Fruit fly (Drosophila melanogaster) whole organism, embryonic: ENCODE measurements around the gene CG4230.

Source experiments
- Antp ChIP-seq: fragments of 200-800 bp; sonication (Bioruptor generic); optimal IDR thresholded peaks from 3 replicates; lab custom pipeline; 2016; ENCODE audit warnings: missing biosample characterization, missing genetic modification characterization
- Blimp-1 ChIP-seq: fragments of 200-800 bp; sonication (Bioruptor generic); optimal IDR thresholded peaks from 3 replicates; lab custom pipeline; 2018; ENCODE audit warnings: missing biosample characterization, missing genetic modification characterization, mild to moderate bottlenecking, moderate library complexity, missing genetic modification reagents
- Bteb2 ChIP-seq: fragments of 200-800 bp; sonication (Bioruptor generic); optimal IDR thresholded peaks from 2 replicates; lab custom pipeline; 2016; ENCODE audit warnings: missing biosample characterization, missing genetic modification characterization
- CG13296 ChIP-seq: fragments of 200-800 bp; sonication (Bioruptor generic); optimal IDR thresholded peaks from 3 replicates; lab custom pipeline; 2018; ENCODE audit warnings: missing biosample characterization, mild to moderate bottlenecking, missing genetic modification characterization
- CG14965 ChIP-seq: fragments of 200-800 bp; sonication (Bioruptor generic); optimal IDR thresholded peaks from 2 replicates; lab custom pipeline; 2016; ENCODE audit warnings: missing biosample characterization, missing genetic modification characterization, borderline replicate concordance
- CG2120 ChIP-seq: fragments of 200-800 bp; sonication (Bioruptor generic); optimal IDR thresholded peaks from 3 replicates; lab custom pipeline; 2016; ENCODE audit warnings: missing biosample characterization, missing genetic modification characterization
- CG3163 ChIP-seq: fragments of 200-800 bp; sonication (Bioruptor generic); optimal IDR thresholded peaks from 3 replicates; lab custom pipeline; 2016; ENCODE audit warnings: missing biosample characterization, missing genetic modification characterization
- CG3281 ChIP-seq: fragments of 200-800 bp; sonication (Bioruptor generic); optimal IDR thresholded peaks from 3 replicates; lab custom pipeline; 2017; ENCODE audit warnings: missing biosample characterization, mild to moderate bottlenecking, missing genetic modification characterization
- CG34422 ChIP-seq: fragments of 200-800 bp; sonication (Bioruptor generic); IDR thresholded peaks from 3 replicates; pipeline ENCODE4 v1.3.6; 2022; ENCODE audit warnings: missing biosample characterization, missing genetic modification characterization
- CG3838 ChIP-seq: fragments of 200-800 bp; sonication (Bioruptor generic); optimal IDR thresholded peaks from 3 replicates; lab custom pipeline; 2016; ENCODE audit warnings: missing biosample characterization, missing genetic modification characterization
- CG4820 ChIP-seq: fragments of 200-800 bp; sonication (Bioruptor generic); optimal IDR thresholded peaks from 3 replicates; lab custom pipeline; 2016; ENCODE audit warnings: missing biosample characterization, missing genetic modification characterization
- CG6654 ChIP-seq: fragments of 200-800 bp; sonication (Bioruptor generic); optimal IDR thresholded peaks from 2 replicates; lab custom pipeline; 2017; ENCODE audit warnings: missing biosample characterization, mild to moderate bottlenecking, missing genetic modification characterization
- CG6813 ChIP-seq: fragments of 200-800 bp; sonication (Bioruptor generic); optimal IDR thresholded peaks from 2 replicates; lab custom pipeline; 2017; ENCODE audit warnings: missing biosample characterization, missing genetic modification characterization, mild to moderate bottlenecking, moderate library complexity, missing genetic modification reagents
- CG6854 ChIP-seq: fragments of 200-800 bp; sonication (Bioruptor generic); optimal IDR thresholded peaks from 3 replicates; lab custom pipeline; 2017; ENCODE audit warnings: missing biosample characterization, mild to moderate bottlenecking, missing genetic modification characterization
- CG8765 ChIP-seq: fragments of 200-800 bp; sonication (Bioruptor generic); IDR thresholded peaks from 2 replicates; pipeline ENCODE4 v1.3.6; 2022; ENCODE audit warnings: missing biosample characterization, missing genetic modification characterization
- CG9437 ChIP-seq: fragments of 200-800 bp; sonication (Bioruptor generic); optimal IDR thresholded peaks from 2 replicates; lab custom pipeline; 2018; ENCODE audit warnings: missing biosample characterization, mild to moderate bottlenecking, missing genetic modification characterization
- Camta ChIP-seq: fragments of 200-800 bp; sonication (Bioruptor generic); optimal IDR thresholded peaks from 2 replicates; lab custom pipeline; 2016; ENCODE audit warnings: missing biosample characterization, missing genetic modification characterization
- Dek ChIP-seq: fragments of 200-800 bp; sonication (Bioruptor generic); optimal IDR thresholded peaks from 3 replicates; lab custom pipeline; 2019; ENCODE audit warnings: missing biosample characterization, mild to moderate bottlenecking, missing genetic modification characterization, moderate library complexity
- Drgx ChIP-seq: fragments of 200-800 bp; sonication (Bioruptor generic); IDR thresholded peaks from 2 replicates; pipeline ENCODE4 v1.3.6; 2022; ENCODE audit warnings: missing biosample characterization, missing genetic modification characterization
- E2f1 ChIP-seq: fragments of 200-800 bp; sonication (Bioruptor generic); IDR thresholded peaks from 2 replicates; pipeline ENCODE4 v1.3.6; 2022; ENCODE audit warnings: missing biosample characterization, missing genetic modification characterization
- Fer3 ChIP-seq: fragments of 200-800 bp; sonication (Bioruptor generic); optimal IDR thresholded peaks from 2 replicates; lab custom pipeline; 2018; ENCODE audit warnings: missing biosample characterization, mild to moderate bottlenecking, missing genetic modification characterization, moderate library complexity
- H15 ChIP-seq: fragments of 200-800 bp; sonication (Bioruptor generic); IDR thresholded peaks from 3 replicates; pipeline ENCODE4 v1.3.6; 2022; ENCODE audit warnings: missing biosample characterization, missing genetic modification characterization
- H2.0 ChIP-seq: fragments of 200-800 bp; sonication (Bioruptor generic); IDR thresholded peaks from 2 replicates; pipeline ENCODE4 v1.3.6; 2022; ENCODE audit warnings: missing biosample characterization, missing genetic modification characterization
- HLHmδ ChIP-seq: fragments of 200-800 bp; sonication (Bioruptor generic); optimal IDR thresholded peaks from 2 replicates; lab custom pipeline; 2018; ENCODE audit warnings: missing biosample characterization, mild to moderate bottlenecking, missing genetic modification characterization, moderate library complexity
- Hmx ChIP-seq: fragments of 200-800 bp; sonication (Bioruptor generic); optimal IDR thresholded peaks from 2 replicates; lab custom pipeline; 2016; ENCODE audit warnings: missing biosample characterization, missing genetic modification characterization
- Lhr ChIP-seq: fragments of 200-800 bp; sonication (Bioruptor generic); optimal IDR thresholded peaks from 3 replicates; lab custom pipeline; 2017; ENCODE audit warnings: mild to moderate bottlenecking, missing biosample characterization, missing genetic modification reagents, missing genetic modification characterization
- Lpt ChIP-seq: fragments of >200 bp; optimal IDR thresholded peaks from 2 replicates; lab custom pipeline; 2018; ENCODE audit warnings: missing biosample characterization, missing genetic modification characterization
- Meics ChIP-seq: fragments of 200-800 bp; sonication (Bioruptor generic); optimal IDR thresholded peaks from 2 replicates; lab custom pipeline; 2017; ENCODE audit warnings: missing biosample characterization, mild to moderate bottlenecking, missing genetic modification characterization
- Nf-YA ChIP-seq: fragments of 200-800 bp; sonication (Bioruptor generic); IDR thresholded peaks from 2 replicates; pipeline ENCODE4 v1.3.6; 2022; ENCODE audit warnings: missing biosample characterization, missing genetic modification characterization
- Nf-YC ChIP-seq: fragments of 200-800 bp; optimal IDR thresholded peaks from 3 replicates; lab custom pipeline; 2019; ENCODE audit warnings: missing biosample characterization, mild to moderate bottlenecking, missing genetic modification characterization, moderate library complexity
- Side ChIP-seq: fragments of 200-800 bp; sonication (Bioruptor generic); optimal IDR thresholded peaks from 2 replicates; lab custom pipeline; 2016; ENCODE audit warnings: missing biosample characterization, missing genetic modification characterization
- Six4 ChIP-seq: fragments of 200-800 bp; sonication (Bioruptor generic); optimal IDR thresholded peaks from 2 replicates; lab custom pipeline; 2016; ENCODE audit warnings: missing biosample characterization, missing genetic modification characterization
- TFAM ChIP-seq: fragments of 200-800 bp; sonication (Bioruptor generic); optimal IDR thresholded peaks from 2 replicates; lab custom pipeline; 2017; ENCODE audit warnings: missing biosample characterization, missing genetic modification characterization, inconsistent platforms
- Xbp1 ChIP-seq: fragments of 200-800 bp; sonication (Bioruptor generic); optimal IDR thresholded peaks from 3 replicates; lab custom pipeline; 2016; ENCODE audit warnings: missing biosample characterization, mild to moderate bottlenecking, missing genetic modification characterization
- ash1 ChIP-seq: fragments of 200-800 bp; sonication (Bioruptor generic); optimal IDR thresholded peaks from 2 replicates; lab custom pipeline; 2018; ENCODE audit warnings: missing biosample characterization, mild to moderate bottlenecking, missing genetic modification characterization
- cwo ChIP-seq: fragments of 200-800 bp; sonication (Bioruptor generic); optimal IDR thresholded peaks from 3 replicates; lab custom pipeline; 2017; ENCODE audit warnings: missing biosample characterization, missing genetic modification characterization, mild to moderate bottlenecking, moderate library complexity, missing genetic modification reagents
- gem ChIP-seq: fragments of 200-800 bp; sonication (Bioruptor generic); optimal IDR thresholded peaks from 2 replicates; lab custom pipeline; 2019; ENCODE audit warnings: missing biosample characterization, mild to moderate bottlenecking, missing genetic modification characterization, moderate library complexity
- hkb ChIP-seq, 2 experiments: fragments of 200-800 bp in 1 of 2; fragments of >200 bp in 1 of 2; sonication (Bioruptor generic) in 1 of 2; IDR thresholded peaks in 1 of 2; optimal IDR thresholded peaks in 1 of 2; 2 replicates each; pipeline versions ENCODE4 v1.3.6 to Lab custom; 2017 to 2022; ENCODE audit warnings: missing biosample characterization in 1 of 2, missing genetic modification characterization in 1 of 2
- org-1 ChIP-seq: fragments of 200-800 bp; sonication (Bioruptor generic); optimal IDR thresholded peaks from 2 replicates; lab custom pipeline; 2017; ENCODE audit warnings: missing biosample characterization, missing genetic modification characterization
- pho ChIP-seq: fragments of 200-800 bp; sonication (Bioruptor generic); optimal IDR thresholded peaks from 2 replicates; lab custom pipeline; 2016; ENCODE audit warnings: missing biosample characterization, missing genetic modification characterization
- ranshi ChIP-seq: fragments of 200-800 bp; sonication (Bioruptor generic); IDR thresholded peaks from 2 replicates; pipeline ENCODE4 v1.3.6; 2022; ENCODE audit warnings: missing biosample characterization, missing genetic modification characterization
- sd ChIP-seq: fragments of 200-800 bp; sonication (Bioruptor generic); optimal IDR thresholded peaks from 3 replicates; lab custom pipeline; 2018; ENCODE audit warnings: missing biosample characterization, mild to moderate bottlenecking, missing genetic modification characterization, moderate library complexity
- sim ChIP-seq: fragments of 200-800 bp; sonication (Bioruptor generic); IDR thresholded peaks from 2 replicates; pipeline ENCODE4 v1.3.6; 2022; ENCODE audit warnings: missing biosample characterization, missing genetic modification characterization
- sqz ChIP-seq: fragments of 200-800 bp; sonication (Bioruptor generic); optimal IDR thresholded peaks from 3 replicates; lab custom pipeline; 2018; ENCODE audit warnings: missing biosample characterization, mild to moderate bottlenecking, missing genetic modification characterization
- sug ChIP-seq: fragments of 200-800 bp; optimal IDR thresholded peaks from 2 replicates; lab custom pipeline; 2019; ENCODE audit warnings: missing biosample characterization, mild to moderate bottlenecking, missing genetic modification characterization, moderate library complexity
- tio ChIP-seq: fragments of 200-800 bp; sonication (Bioruptor generic); optimal IDR thresholded peaks from 2 replicates; lab custom pipeline; 2017; ENCODE audit warnings: missing biosample characterization, missing genetic modification characterization, inconsistent platforms
- trem ChIP-seq: fragments of 200-800 bp; optimal IDR thresholded peaks from 3 replicates; lab custom pipeline; 2019; ENCODE audit warnings: missing biosample characterization, mild to moderate bottlenecking, missing genetic modification characterization, moderate library complexity
- vfl ChIP-seq: fragments of 200-800 bp; sonication (Bioruptor generic); optimal IDR thresholded peaks from 2 replicates; lab custom pipeline; 2016; ENCODE audit warnings: missing biosample characterization, missing genetic modification characterization
- wek ChIP-seq: fragments of 200-800 bp; sonication (Bioruptor generic); optimal IDR thresholded peaks from 3 replicates; lab custom pipeline; 2018; ENCODE audit warnings: missing biosample characterization, mild to moderate bottlenecking, missing genetic modification characterization, moderate library complexity

CG4230 gene

DNA sequence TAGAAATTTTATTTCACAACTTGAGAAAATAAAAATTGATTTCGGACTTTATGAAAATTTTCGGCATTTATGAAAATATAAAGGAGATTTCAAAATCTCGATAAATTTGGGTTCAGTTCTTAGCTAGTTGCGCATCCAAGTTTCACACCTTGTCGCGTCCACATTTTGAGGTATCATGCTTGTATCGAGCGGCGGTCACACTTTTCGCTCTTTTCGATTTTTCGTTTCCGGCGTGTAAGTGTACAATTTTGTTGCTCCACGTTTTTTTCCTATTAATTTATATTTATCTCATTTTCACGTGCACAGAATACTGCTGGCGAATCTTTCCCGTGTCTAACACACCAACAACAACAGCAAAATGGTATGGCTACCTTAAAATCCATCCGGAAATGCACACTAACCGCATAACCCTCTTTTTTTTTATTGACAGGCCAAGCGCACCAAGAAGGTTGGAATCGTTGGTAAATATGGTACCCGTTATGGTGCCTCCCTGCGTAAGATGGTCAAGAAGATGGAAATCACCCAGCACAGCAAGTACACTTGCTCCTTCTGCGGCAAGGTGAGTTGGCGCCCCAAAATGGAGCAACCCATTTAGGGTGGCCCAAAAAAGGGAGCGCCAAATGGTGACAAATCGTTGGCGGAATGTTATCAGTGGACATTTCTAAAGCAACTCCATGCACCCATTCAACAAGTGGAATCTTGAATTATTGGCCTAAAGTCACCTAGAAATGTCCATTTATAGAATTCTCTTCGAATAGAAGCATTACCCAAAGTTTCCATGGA, 25.0 kb upstream of the CG4230 start, which contains the start of gene RpL37A (continued):
- peak; percentile 89 for TF ChIP-seq CG3281
- TF ChIP-seq CG14965 (GFP tag; lab: Kevin White, UChicago) = peak; percentile 68
- no peak for TF ChIP-seq Lpt
- peak; percentile 89 for TF ChIP-seq CG13296
- TF ChIP-seq Nf-YA (GFP tag; lab: Robert Waterston, UW) = peak; percentile 60
- peak; percentile 61 for TF ChIP-seq org-1 (GFP tag; lab: Kevin White, UChicago)
- peak; percentile 70 for TF ChIP-seq Nf-YC (tag; lab: Kevin White, UChicago)
- TF ChIP-seq tio (GFP tag; lab: Kevin White, UChicago) = peak; percentile 28
- peak; percentile 68 for TF ChIP-seq sug
- TF ChIP-seq sd = no peak
- peak; percentile 68 for TF ChIP-seq TFAM (GFP tag; lab: Kevin White, UChicago)
- peak; percentile 91 for TF ChIP-seq Meics (GFP tag; lab: Kevin White, UChicago)
- peak; percentile 18 for TF ChIP-seq CG3838 (GFP tag; lab: Kevin White, UChicago)
- peak; percentile 75 for TF ChIP-seq Xbp1
- peak; percentile 55 for TF ChIP-seq sim
- peak; percentile 86 for TF ChIP-seq sqz (GFP tag; lab: Kevin White, UChicago)
- TF ChIP-seq Six4 = peak; percentile 61
- TF ChIP-seq H2.0 = peak; percentile 58; the same call in 1 of the 2 replicates
- peak; percentile 74 for TF ChIP-seq ash1 (GFP tag; lab: Kevin White, UChicago)
- peak; percentile 77; the same call in 1 of the 2 replicates for TF ChIP-seq ranshi (GFP tag; lab: Robert Waterston, UW)
- TF ChIP-seq CG34422 (GFP tag; lab: Robert Waterston, UW) = peak; percentile 84; the same call in 2 of the 3 replicates
- peak; percentile 88 for TF ChIP-seq HLHmδ (GFP tag; lab: Kevin White, UChicago)
- peak; percentile 63 for TF ChIP-seq CG3163 (GFP tag; lab: Kevin White, UChicago)
- peak; percentile 87 for TF ChIP-seq CG6813 (GFP tag; lab: Kevin White, UChicago)
- no peak for TF ChIP-seq CG8765 (GFP tag; lab: Robert Waterston, UW)
- peak; percentile 86 for TF ChIP-seq Camta (GFP tag; lab: Kevin White, UChicago)
- TF ChIP-seq CG9437 (GFP tag; lab: Kevin White, UChicago) = peak; percentile 56
- peak; percentile 58 for TF ChIP-seq Dek
- TF ChIP-seq Blimp-1 (GFP tag; lab: Kevin White, UChicago) = no peak
- TF ChIP-seq Bteb2 (GFP tag; lab: Kevin White, UChicago) = peak; percentile 80
- TF ChIP-seq wek (GFP tag; lab: Kevin White, UChicago) = peak; percentile 79
- TF ChIP-seq cwo (GFP tag; lab: Kevin White, UChicago) = peak; percentile 54
- peak; percentile 26 for TF ChIP-seq hkb (optimal IDR thresholded peaks at IDR 0.05; lab: Kevin White, UChicago)
- TF ChIP-seq hkb (GFP tag; IDR thresholded peaks at IDR 0.05; lab: Robert Waterston, UW) = peak; percentile 82
- TF ChIP-seq trem (tag; lab: Kevin White, UChicago) = peak; percentile 88
- no peak for TF ChIP-seq gem (tag; lab: Kevin White, UChicago)
- TF ChIP-seq pho = peak; percentile 83
- TF ChIP-seq E2f1 = peak; percentile 68
- TF ChIP-seq Drgx (GFP tag; lab: Robert Waterston, UW) = no peak
- peak; percentile 87 for TF ChIP-seq Side (GFP tag; lab: Kevin White, UChicago)
- TF ChIP-seq Hmx (GFP tag; lab: Kevin White, UChicago) = peak; percentile 13
- TF ChIP-seq CG2120 (GFP tag; lab: Kevin White, UChicago) = peak; percentile 53
- TF ChIP-seq CG6654 (GFP tag; lab: Kevin White, UChicago) = peak; percentile 45
- TF ChIP-seq Antp = peak; percentile 60
- TF ChIP-seq CG4820 (GFP tag; lab: Kevin White, UChicago) = peak; percentile 53
- TF ChIP-seq Lhr (GFP tag; lab: Kevin White, UChicago) = peak; percentile 92
- TF ChIP-seq H15 (GFP tag; lab: Robert Waterston, UW) = peak; percentile 56; the same call in 2 of the 3 replicates
- TF ChIP-seq CG6854 (GFP tag; lab: Kevin White, UChicago) = peak; percentile 84
- no peak for TF ChIP-seq vfl (GFP tag; lab: Kevin White, UChicago)
- TF ChIP-seq Fer3 (tag; lab: Kevin White, UChicago) = peak; percentile 79
